Fruit fly (Drosophila melanogaster) whole organism, embryonic: ENCODE results near the gene BomBc3.
A peak's percentile ranks its signal among the peaks of the same experiment; 100 is the strongest.

Experiments
- Aef1 ChIP-seq: fragments of 200-800 bp; sonication (Bioruptor generic); IDR thresholded peaks from 3 replicates; pipeline ENCODE4 v1.3.6; 2022; ENCODE audit warnings: missing biosample characterization, missing genetic modification characterization
- CG10209 ChIP-seq: fragments of 200-800 bp; sonication (Bioruptor generic); optimal IDR thresholded peaks from 3 replicates; lab custom pipeline; 2017; ENCODE audit warnings: missing biosample characterization, mild to moderate bottlenecking, missing genetic modification characterization, missing genetic modification reagents
- CG11093 ChIP-seq: fragments of 200-800 bp; sonication (Bioruptor generic); IDR thresholded peaks from 3 replicates; pipeline ENCODE4 v1.3.6; 2022; ENCODE audit warnings: missing biosample characterization, missing genetic modification characterization
- CG11696 ChIP-seq: fragments of 200-800 bp; sonication (Bioruptor generic); IDR thresholded peaks from 2 replicates; pipeline ENCODE4 v1.3.6; 2022; ENCODE audit warnings: missing biosample characterization, missing genetic modification characterization
- CG13624 ChIP-seq: fragments of 200-800 bp; sonication (Bioruptor generic); optimal IDR thresholded peaks from 2 replicates; lab custom pipeline; 2016; ENCODE audit warnings: missing biosample characterization, missing genetic modification characterization
- CG15269 ChIP-seq: fragments of 200-800 bp; sonication (Bioruptor generic); optimal IDR thresholded peaks from 2 replicates; lab custom pipeline; 2018; ENCODE audit warnings: missing biosample characterization, mild to moderate bottlenecking, missing genetic modification characterization, moderate library complexity
- CG15479 ChIP-seq: fragments of 200-800 bp; sonication (Bioruptor generic); optimal IDR thresholded peaks from 3 replicates; lab custom pipeline; 2019; ENCODE audit warnings: missing biosample characterization, mild to moderate bottlenecking, missing genetic modification characterization, moderate library complexity
- CG16815 ChIP-seq: fragments of 200-800 bp; sonication (Bioruptor generic); optimal IDR thresholded peaks from 3 replicates; lab custom pipeline; 2017; ENCODE audit warnings: missing biosample characterization, mild to moderate bottlenecking, missing genetic modification characterization
- CG30403 ChIP-seq: fragments of 200-800 bp; sonication (Bioruptor generic); optimal IDR thresholded peaks from 3 replicates; lab custom pipeline; 2016; ENCODE audit warnings: missing biosample characterization, missing genetic modification characterization
- CG34224 ChIP-seq: fragments of 200-800 bp; sonication (Bioruptor generic); IDR thresholded peaks from 3 replicates; pipeline ENCODE4 v1.3.6; 2022; ENCODE audit warnings: missing biosample characterization, missing genetic modification characterization; ENCODE audit not compliant: partially characterized antibody
- CG34376 ChIP-seq: fragments of 200-800 bp; sonication (Bioruptor generic); optimal IDR thresholded peaks from 2 replicates; lab custom pipeline; 2018; ENCODE audit warnings: missing biosample characterization, mild to moderate bottlenecking, missing genetic modification characterization
- CG4360 ChIP-seq: fragments of 200-800 bp; sonication (Bioruptor generic); IDR thresholded peaks from 2 replicates; pipeline ENCODE4 v1.3.6; 2022; ENCODE audit warnings: missing biosample characterization, missing genetic modification characterization
- CG4707 ChIP-seq: fragments of 200-800 bp; sonication (Bioruptor generic); optimal IDR thresholded peaks from 2 replicates; lab custom pipeline; 2018; ENCODE audit warnings: missing biosample characterization, mild to moderate bottlenecking, missing genetic modification characterization, moderate library complexity
- CG6765 ChIP-seq: fragments of 200-800 bp; sonication (Bioruptor generic); optimal IDR thresholded peaks from 3 replicates; lab custom pipeline; 2017; ENCODE audit warnings: missing biosample characterization, mild to moderate bottlenecking, missing genetic modification characterization
- CG8290 ChIP-seq, 3 experiments: fragments of 200-800 bp; sonication (Bioruptor generic); optimal IDR thresholded peaks; 2 replicates each; lab custom pipeline; 2016 to 2019; ENCODE audit warnings: missing biosample characterization in 3 of 3, missing genetic modification characterization in 3 of 3, mild to moderate bottlenecking in 2 of 3, moderate library complexity in 1 of 3
- CG8359 ChIP-seq: fragments of 200-800 bp; sonication (Bioruptor generic); optimal IDR thresholded peaks from 2 replicates; lab custom pipeline; 2017; ENCODE audit warnings: missing biosample characterization, mild to moderate bottlenecking, missing genetic modification characterization, borderline replicate concordance
- CG9437 ChIP-seq: fragments of 200-800 bp; sonication (Bioruptor generic); optimal IDR thresholded peaks from 2 replicates; lab custom pipeline; 2018; ENCODE audit warnings: missing biosample characterization, mild to moderate bottlenecking, missing genetic modification characterization
- Dip2 ChIP-seq: fragments of 200-800 bp; sonication (Bioruptor generic); IDR thresholded peaks from 2 replicates; pipeline ENCODE4 v1.3.6; 2022; ENCODE audit warnings: missing biosample characterization, missing genetic modification characterization
- Dp ChIP-seq: fragments of 200-800 bp; sonication (Bioruptor generic); optimal IDR thresholded peaks from 2 replicates; lab custom pipeline; 2018; ENCODE audit warnings: missing biosample characterization, mild to moderate bottlenecking, missing genetic modification characterization, moderate library complexity
- Ets65A ChIP-seq: fragments of 200-800 bp; sonication (Bioruptor generic); peaks from one replicate; lab custom pipeline; 2016; ENCODE audit warnings: missing biosample characterization, missing genetic modification characterization
- Ets97D ChIP-seq: fragments of 200-800 bp; sonication (Bioruptor generic); optimal IDR thresholded peaks from 3 replicates; lab custom pipeline; 2016; ENCODE audit warnings: missing biosample characterization, missing genetic modification characterization
- HLHmδ ChIP-seq: fragments of 200-800 bp; sonication (Bioruptor generic); optimal IDR thresholded peaks from 2 replicates; lab custom pipeline; 2018; ENCODE audit warnings: missing biosample characterization, mild to moderate bottlenecking, missing genetic modification characterization, moderate library complexity
- HmgD ChIP-seq: fragments of 200-800 bp; sonication (Bioruptor generic); optimal IDR thresholded peaks from 3 replicates; lab custom pipeline; 2016; ENCODE audit warnings: missing biosample characterization, missing genetic modification characterization
- Hmr ChIP-seq: fragments of 200-800 bp; sonication (Bioruptor generic); optimal IDR thresholded peaks from 3 replicates; lab custom pipeline; 2017; ENCODE audit warnings: mild to moderate bottlenecking, missing biosample characterization, missing genetic modification reagents, missing genetic modification characterization
- MESR4 ChIP-seq: fragments of 200-800 bp; sonication (Bioruptor generic); optimal IDR thresholded peaks from 2 replicates; lab custom pipeline; 2018; ENCODE audit warnings: missing biosample characterization, mild to moderate bottlenecking, missing genetic modification characterization, moderate library complexity
- NC2α ChIP-seq: fragments of 200-800 bp; sonication (Bioruptor generic); optimal IDR thresholded peaks from 2 replicates; lab custom pipeline; 2016; ENCODE audit warnings: missing biosample characterization, missing genetic modification characterization
- NC2β ChIP-seq: fragments of 200-800 bp; sonication (Bioruptor generic); optimal IDR thresholded peaks from 2 replicates; lab custom pipeline; 2016; ENCODE audit warnings: missing biosample characterization, missing genetic modification characterization
- Nf-YC ChIP-seq: fragments of 200-800 bp; optimal IDR thresholded peaks from 3 replicates; lab custom pipeline; 2019; ENCODE audit warnings: missing biosample characterization, mild to moderate bottlenecking, missing genetic modification characterization, moderate library complexity
- Oaz ChIP-seq: fragments of 200-800 bp; sonication (Bioruptor generic); IDR thresholded peaks from 2 replicates; pipeline ENCODE4 v1.3.6; 2022; ENCODE audit warnings: missing biosample characterization, missing genetic modification characterization
- ac ChIP-seq: fragments of 200-800 bp; sonication (Bioruptor generic); optimal IDR thresholded peaks from 3 replicates; lab custom pipeline; 2017; ENCODE audit warnings: missing biosample characterization, mild to moderate bottlenecking, missing genetic modification characterization
- al ChIP-seq: fragments of 200-800 bp; sonication (Bioruptor generic); IDR thresholded peaks from 2 replicates; pipeline ENCODE4 v1.3.6; 2022; ENCODE audit warnings: missing biosample characterization, missing genetic modification characterization
- ap ChIP-seq: fragments of 200-800 bp; sonication (Bioruptor generic); IDR thresholded peaks from 2 replicates; pipeline ENCODE4 v1.3.6; 2022; ENCODE audit warnings: missing biosample characterization, missing genetic modification characterization
- ash1 ChIP-seq: fragments of 200-800 bp; sonication (Bioruptor generic); optimal IDR thresholded peaks from 2 replicates; lab custom pipeline; 2018; ENCODE audit warnings: missing biosample characterization, mild to moderate bottlenecking, missing genetic modification characterization
- ato ChIP-seq: fragments of 200-800 bp; sonication (Bioruptor generic); IDR thresholded peaks from 2 replicates; pipeline ENCODE4 v1.3.6; 2022; ENCODE audit warnings: missing biosample characterization, missing genetic modification characterization; ENCODE audit not compliant: partially characterized antibody
- bigmax ChIP-seq: fragments of 200-800 bp; sonication (Bioruptor generic); optimal IDR thresholded peaks from 2 replicates; lab custom pipeline; 2018; ENCODE audit warnings: missing biosample characterization, mild to moderate bottlenecking, missing genetic modification characterization
- chinmo ChIP-seq: fragments of 200-800 bp; sonication (Bioruptor generic); IDR thresholded peaks from 4 replicates; pipeline ENCODE4 v1.3.6; 2022; ENCODE audit warnings: missing biosample characterization, missing genetic modification characterization; ENCODE audit not compliant: partially characterized antibody
- ci ChIP-seq: fragments of 200-800 bp; sonication (Bioruptor generic); IDR thresholded peaks from 3 replicates; pipeline ENCODE4 v1.3.6; 2022; ENCODE audit warnings: missing biosample characterization, missing genetic modification characterization
- dan ChIP-seq: fragments of 200-800 bp; sonication (Bioruptor generic); IDR thresholded peaks from 2 replicates; pipeline ENCODE4 v1.3.6; 2022; ENCODE audit warnings: missing biosample characterization, missing genetic modification characterization
- esg ChIP-seq: fragments of 200-800 bp; sonication (Bioruptor generic); conservative IDR thresholded peaks from 2 replicates; pipeline ENCODE4 v1.3.6; 2022; ENCODE audit warnings: missing biosample characterization, missing genetic modification characterization
- gce ChIP-seq: fragments of 200-800 bp; sonication (Bioruptor generic); IDR thresholded peaks from 3 replicates; pipeline ENCODE4 v1.3.6; 2022; ENCODE audit warnings: missing biosample characterization, missing genetic modification characterization
- insv ChIP-seq, 2 experiments: fragments of 200-800 bp; sonication (Bioruptor generic); optimal IDR thresholded peaks; 3 replicates each; lab custom pipeline; 2016 to 2018; ENCODE audit warnings: missing biosample characterization in 2 of 2, missing genetic modification characterization in 2 of 2
- jumu ChIP-seq: fragments of 200-800 bp; sonication (Bioruptor generic); optimal IDR thresholded peaks from 3 replicates; lab custom pipeline; 2016; ENCODE audit warnings: missing biosample characterization, missing genetic modification characterization
- kay ChIP-seq: fragments of 200-800 bp; sonication (Bioruptor generic); optimal IDR thresholded peaks from 2 replicates; lab custom pipeline; 2016; ENCODE audit warnings: missing biosample characterization, missing genetic modification characterization
- klu ChIP-seq: fragments of 200-800 bp; sonication (Bioruptor generic); IDR thresholded peaks from 2 replicates; pipeline ENCODE4 v1.3.6; 2022; ENCODE audit warnings: missing biosample characterization, missing genetic modification characterization
- maf-S ChIP-seq: fragments of 200-800 bp; sonication (Bioruptor generic); optimal IDR thresholded peaks from 2 replicates; lab custom pipeline; 2016; ENCODE audit warnings: missing biosample characterization, missing genetic modification characterization
- onecut ChIP-seq: fragments of 200-800 bp; sonication (Bioruptor generic); IDR thresholded peaks from 2 replicates; pipeline ENCODE4 v1.3.6; 2022; ENCODE audit warnings: missing biosample characterization, missing genetic modification characterization
- slou ChIP-seq: fragments of 200-800 bp; sonication (Bioruptor generic); optimal IDR thresholded peaks from 3 replicates; lab custom pipeline; 2016; ENCODE audit warnings: missing biosample characterization, missing genetic modification characterization
- sug ChIP-seq: fragments of 200-800 bp; optimal IDR thresholded peaks from 2 replicates; lab custom pipeline; 2019; ENCODE audit warnings: missing biosample characterization, mild to moderate bottlenecking, missing genetic modification characterization, moderate library complexity
- trem ChIP-seq: fragments of 200-800 bp; optimal IDR thresholded peaks from 3 replicates; lab custom pipeline; 2019; ENCODE audit warnings: missing biosample characterization, mild to moderate bottlenecking, missing genetic modification characterization, moderate library complexity
- ttk ChIP-seq: fragments of 200-800 bp; sonication (Bioruptor generic); IDR thresholded peaks from 2 replicates; pipeline ENCODE4 v2.1.2; 2022; ENCODE audit warnings: missing biosample characterization, missing genetic modification characterization
- z ChIP-seq: fragments of 200-800 bp; sonication (Bioruptor generic); IDR thresholded peaks from 3 replicates; pipeline ENCODE4 v1.3.6; 2022; ENCODE audit warnings: missing biosample characterization, missing genetic modification characterization
- zen ChIP-seq: fragments of 200-800 bp; sonication (Bioruptor generic); optimal IDR thresholded peaks from 3 replicates; lab custom pipeline; 2018; ENCODE audit warnings: missing biosample characterization, mild to moderate bottlenecking, missing genetic modification characterization, moderate library complexity

BomBc3 gene

DNA sequence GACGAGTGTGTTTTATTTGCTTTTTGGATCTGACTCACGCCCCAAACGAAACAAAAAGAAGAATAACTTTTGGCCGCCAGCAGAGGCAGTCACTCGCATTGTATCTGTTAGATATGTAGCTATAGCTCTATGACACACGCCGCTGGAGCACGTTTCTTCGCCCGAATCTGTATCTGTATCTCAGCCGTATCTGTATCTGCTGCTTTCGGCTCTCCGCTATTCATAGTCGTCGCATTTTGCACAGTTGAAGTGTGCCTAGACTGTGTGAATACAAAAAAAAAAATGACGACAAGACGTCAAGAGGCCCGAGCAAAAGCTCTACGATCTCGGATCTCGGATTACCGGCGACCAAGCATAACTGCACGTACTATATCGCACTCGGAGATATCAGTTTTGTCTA is 40.2 kb upstream of the BomBc3 start (continued):
- TF ChIP-seq ash1 (GFP tag; lab: Kevin White, UChicago) (no peak), HLHmδ (GFP tag; lab: Kevin White, UChicago) (no peak), ttk (GFP tag; lab: Robert Waterston, UW) (no peak), klu (GFP tag; lab: Robert Waterston, UW) (no peak), al (GFP tag; lab: Robert Waterston, UW) (no peak), dan (GFP tag; lab: Robert Waterston, UW) (no peak), slou (GFP tag; lab: Kevin White, UChicago) (no peak), trem (tag; lab: Kevin White, UChicago) (no peak), HmgD (no peak), CG8290 (GFP tag; optimal IDR thresholded peaks at IDR 0.05; lab: Kevin White, UChicago) (no peak), CG8290 (tag; optimal IDR thresholded peaks at IDR 0.05; lab: Kevin White, UChicago) (peak in 1 of 2 experiments; percentile 34), MESR4 (GFP tag; lab: Kevin White, UChicago) (no peak), CG34224 (GFP tag; lab: Robert Waterston, UW) (no peak), Dp (GFP tag; lab: Kevin White, UChicago) (no peak), zen (tag; lab: Kevin White, UChicago) (no peak), CG4360 (GFP tag; lab: Robert Waterston, UW) (no peak), insv (GFP tag; optimal IDR thresholded peaks at IDR 0.05; lab: Kevin White, UChicago) (no peak), ap (GFP tag; lab: Robert Waterston, UW) (no peak), CG16815 (no peak), CG6765 (no peak), bigmax (GFP tag; lab: Kevin White, UChicago) (no peak), CG30403 (no peak), CG8359 (GFP tag; lab: Kevin White, UChicago) (no peak), sug (peak; percentile 10), ato (GFP tag; lab: Robert Waterston, UW) (0 out of 2 replicates have a peak, but pooled peaks have one; percentile 40), CG11696 (GFP tag; lab: Robert Waterston, UW) (no peak), CG34376 (GFP tag; lab: Kevin White, UChicago) (no peak), CG11093 (GFP tag; lab: Robert Waterston, UW) (no peak), Hmr (GFP tag; lab: Kevin White, UChicago) (no peak), NC2α (GFP tag; lab: Kevin White, UChicago) (no peak), CG13624 (GFP tag; lab: Kevin White, UChicago) (no peak), jumu (GFP tag; lab: Kevin White, UChicago) (no peak), CG9437 (GFP tag; lab: Kevin White, UChicago) (no peak), CG15269 (tag; lab: Kevin White, UChicago) (no peak), chinmo (GFP tag; lab: Robert Waterston, UW) (peak; percentile 85; the same call in 2 of the 4 replicates), NC2β (GFP tag; lab: Kevin White, UChicago) (no peak), Ets97D (GFP tag; lab: Kevin White, UChicago) (no peak), Dip2 (GFP tag; lab: Robert Waterston, UW) (no peak), gce (no peak), Ets65A (peak; percentile 81), kay (GFP tag; lab: Kevin White, UChicago) (peak; percentile 16), Nf-YC (no peak), esg (GFP tag; lab: Robert Waterston, UW) (no peak), ci (GFP tag; lab: Robert Waterston, UW) (no peak), CG15479 (GFP tag; lab: Kevin White, UChicago) (no peak), Oaz (GFP tag; lab: Robert Waterston, UW) (no peak), z (GFP tag; lab: Robert Waterston, UW) (no peak), onecut (no peak), ac (GFP tag; lab: Kevin White, UChicago) (no peak), CG4707 (GFP tag; lab: Kevin White, UChicago) (no peak), CG10209 (GFP tag; lab: Kevin White, UChicago) (no peak), maf-S (GFP tag; lab: Kevin White, UChicago) (no peak), Aef1 (GFP tag; lab: Robert Waterston, UW) (no peak)
